Fruit fly (Drosophila melanogaster): ENCODE results near the gene CG14710.

Gene CG14710

DNA sequence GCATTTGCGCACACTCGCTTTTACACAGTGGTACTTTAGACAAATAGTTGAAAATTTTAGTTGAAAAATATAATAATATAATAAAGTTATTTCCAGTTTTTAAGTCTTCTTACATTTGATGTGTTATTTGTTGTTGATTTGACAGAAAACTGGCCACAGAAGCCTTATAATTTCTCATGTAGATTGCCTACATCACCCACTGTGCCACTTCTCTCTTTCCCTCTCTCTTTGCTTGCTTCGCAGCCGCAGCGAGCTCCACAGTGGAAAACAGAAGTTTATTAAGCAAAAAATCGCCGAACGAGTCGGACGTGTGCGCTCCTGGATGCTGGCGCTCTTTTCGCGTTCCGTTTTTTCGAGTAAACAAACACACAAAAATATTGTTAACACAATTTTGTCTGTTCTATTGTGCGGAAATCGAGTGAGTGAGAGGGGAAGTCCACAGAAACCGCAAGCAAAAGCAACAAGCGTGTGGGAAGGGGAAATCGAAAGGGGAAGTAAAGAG is 36.0 kb downstream of the CG14710 start, which contains the start of gene CG42327 (continued):
- TF ChIP-seq Dad (GFP tag; optimal IDR thresholded peaks at IDR 0.05): peak; percentile 79
- TF ChIP-seq Fer2 (tag; optimal IDR thresholded peaks at IDR 0.05): peak; percentile 48
- peak; percentile 45; the same call in 1 of the 2 replicates for TF ChIP-seq GATAe (GFP tag; conservative IDR thresholded peaks at IDR 0.05)
- TF ChIP-seq Hey (tag; optimal IDR thresholded peaks at IDR 0.05): no peak
- peak; percentile 89 for TF ChIP-seq CG9437 (GFP tag; optimal IDR thresholded peaks at IDR 0.05)
- peak; percentile 93 for TF ChIP-seq nmo (GFP tag; optimal IDR thresholded peaks at IDR 0.05)
- peak; percentile 53 for TF ChIP-seq CG33213 (GFP tag; optimal IDR thresholded peaks at IDR 0.05)
- peak; percentile 51 for TF ChIP-seq Elba2 (GFP tag; optimal IDR thresholded peaks at IDR 0.05)
- peak; percentile 89 for TF ChIP-seq Ets65A (GFP tag)
- TF ChIP-seq bcd (GFP tag; optimal IDR thresholded peaks at IDR 0.05): peak; percentile 94
- TF ChIP-seq trh (GFP tag; optimal IDR thresholded peaks at IDR 0.05): peak; percentile 79
- TF ChIP-seq CG31388 (GFP tag; optimal IDR thresholded peaks at IDR 0.05): peak; percentile 76
- peak; percentile 86 for TF ChIP-seq slp2 (GFP tag; optimal IDR thresholded peaks at IDR 0.05)
- peak; percentile 84 for TF ChIP-seq CG2199 (GFP tag; IDR thresholded peaks at IDR 0.05)
- peak; percentile 84 for TF ChIP-seq CG15514 (GFP tag; optimal IDR thresholded peaks at IDR 0.05)
- TF ChIP-seq E2f1 (GFP tag; IDR thresholded peaks at IDR 0.05): peak; percentile 96
- no peak for TF ChIP-seq usp (GFP tag; optimal IDR thresholded peaks at IDR 0.05)
- TF ChIP-seq lilli (GFP tag; optimal IDR thresholded peaks at IDR 0.05): peak; percentile 88
- peak; percentile 58 for TF ChIP-seq abd-A (tag; optimal IDR thresholded peaks at IDR 0.05)
- peak; percentile 88 for TF ChIP-seq CG7271 (tag; optimal IDR thresholded peaks at IDR 0.05)
- peak; percentile 94 for TF ChIP-seq lmd (GFP tag; IDR thresholded peaks at IDR 0.05)
- peak; percentile 95 for TF ChIP-seq CG18599 (GFP tag; optimal IDR thresholded peaks at IDR 0.05)
- peak; percentile 71 for TF ChIP-seq HLH54F (GFP tag; optimal IDR thresholded peaks at IDR 0.05)
- TF ChIP-seq CG34224 (GFP tag; IDR thresholded peaks at IDR 0.05; ENCODE audit: partially characterized antibody): no peak
- peak; percentile 80 for TF ChIP-seq Nf-YB (GFP tag; optimal IDR thresholded peaks at IDR 0.05)
- TF ChIP-seq tx (GFP tag; optimal IDR thresholded peaks at IDR 0.05): peak; percentile 24
- TF ChIP-seq CG14050 (GFP tag; IDR thresholded peaks at IDR 0.05): peak; percentile 94
- peak; percentile 84 for TF ChIP-seq NC2β (GFP tag; optimal IDR thresholded peaks at IDR 0.05)
- TF ChIP-seq disco-r (GFP tag; optimal IDR thresholded peaks at IDR 0.05): peak; percentile 65
- peak; percentile 97 for TF ChIP-seq unpg (GFP tag; optimal IDR thresholded peaks at IDR 0.05)
- TF ChIP-seq CG2678 (tag; optimal IDR thresholded peaks at IDR 0.05): peak; percentile 91
- peak; percentile 88 for TF ChIP-seq CG3065 (GFP tag; optimal IDR thresholded peaks at IDR 0.05)
- TF ChIP-seq pfk (GFP tag; optimal IDR thresholded peaks at IDR 0.05): no peak
- peak; percentile 96 for TF ChIP-seq ATbp (GFP tag; optimal IDR thresholded peaks at IDR 0.05)
- TF ChIP-seq Ravus (GFP tag; IDR thresholded peaks at IDR 0.05): peak; percentile 66
- peak; percentile 94 for TF ChIP-seq CG32772 (GFP tag; IDR thresholded peaks at IDR 0.05)
- TF ChIP-seq CG14710 (tag; optimal IDR thresholded peaks at IDR 0.05): peak; percentile 91
- TF ChIP-seq MBD-R2 (GFP tag; IDR thresholded peaks at IDR 0.05): peak; percentile 67
- peak; percentile 95 for TF ChIP-seq CG3407 (GFP tag; optimal IDR thresholded peaks at IDR 0.05)
- TF ChIP-seq CG1792 (GFP tag; optimal IDR thresholded peaks at IDR 0.05): peak; percentile 65
- TF ChIP-seq pan (optimal IDR thresholded peaks at IDR 0.05): no peak
- peak in 1 of 2 experiments; percentile 98 for TF ChIP-seq pan (GFP tag; optimal IDR thresholded peaks at IDR 0.05 in 1 of 2, IDR thresholded peaks at IDR 0.05 in 1 of 2)
- no peak for TF ChIP-seq luna (GFP tag; optimal IDR thresholded peaks at IDR 0.05)
- TF ChIP-seq CrebB (tag; optimal IDR thresholded peaks at IDR 0.05): peak; percentile 84
- peak; percentile 54 for TF ChIP-seq maf-S (GFP tag; optimal IDR thresholded peaks at IDR 0.05)
- TF ChIP-seq kah (GFP tag; optimal IDR thresholded peaks at IDR 0.05): peak; percentile 79
- TF ChIP-seq al (GFP tag; IDR thresholded peaks at IDR 0.05): peak; percentile 87
- no peak for TF ChIP-seq CG2129 (GFP tag; IDR thresholded peaks at IDR 0.05; ENCODE audit: partially characterized antibody)
- TF ChIP-seq CG17186 (GFP tag; optimal IDR thresholded peaks at IDR 0.05): peak; percentile 78
- TF ChIP-seq CG8478 (optimal IDR thresholded peaks at IDR 0.05): no peak
- peak; percentile 90 for TF ChIP-seq CG12219 (GFP tag; optimal IDR thresholded peaks at IDR 0.05)
